Fruit fly (Drosophila melanogaster): ENCODE measurements around the gene Ada.

The Ada gene

DNA sequence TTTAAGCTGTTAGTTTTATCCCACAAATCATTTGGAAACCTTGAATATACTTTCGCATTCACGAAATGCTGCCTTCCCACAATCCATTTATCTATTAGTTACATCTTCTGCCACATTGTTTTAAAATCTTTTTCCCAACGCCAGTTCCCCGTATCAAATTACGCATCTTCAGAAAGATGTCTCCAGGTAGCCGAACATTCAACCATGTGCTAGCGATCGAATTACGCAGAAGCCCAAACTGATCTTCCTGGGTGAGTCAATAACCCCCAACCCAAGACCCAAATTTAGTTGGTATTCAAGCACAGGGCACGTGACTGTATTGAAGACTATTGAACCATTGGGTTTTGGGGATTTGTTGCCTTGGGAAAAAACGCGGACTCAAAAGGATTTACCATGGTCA is 41.0 kb upstream of the Ada start (continued):
- TF ChIP-seq CG10431 (GFP tag; optimal IDR thresholded peaks at IDR 0.05): no peak
- TF ChIP-seq CG10274 (GFP tag; optimal IDR thresholded peaks at IDR 0.05): no peak
- peak; percentile 9 for TF ChIP-seq grn (GFP tag; optimal IDR thresholded peaks at IDR 0.05)
- TF ChIP-seq bigmax (GFP tag; optimal IDR thresholded peaks at IDR 0.05): no peak
- no peak for TF ChIP-seq Xbp1 (GFP tag; optimal IDR thresholded peaks at IDR 0.05)
- no peak for TF ChIP-seq wek (GFP tag; optimal IDR thresholded peaks at IDR 0.05)
- no peak for TF ChIP-seq H2.0 (GFP tag; IDR thresholded peaks at IDR 0.05)
- TF ChIP-seq sr (GFP tag; IDR thresholded peaks at IDR 0.05): no peak
- TF ChIP-seq HmgZ (tag; optimal IDR thresholded peaks at IDR 0.05): no peak
- TF ChIP-seq run (tag; optimal IDR thresholded peaks at IDR 0.05): no peak
- no peak for TF ChIP-seq GATAe (GFP tag; conservative IDR thresholded peaks at IDR 0.05)
- no peak for TF ChIP-seq Sin3A (optimal IDR thresholded peaks at IDR 0.05)
- no peak for TF ChIP-seq ind (GFP tag; optimal IDR thresholded peaks at IDR 0.05)
- no peak for TF ChIP-seq CG32767 (GFP tag; IDR thresholded peaks at IDR 0.05)
- TF ChIP-seq twi (tag; optimal IDR thresholded peaks at IDR 0.05): peak; percentile 89

dm6 chr3R:9024835-9025510 is 40.0 kb upstream of the Ada start:
- peak; percentile 58 for TF ChIP-seq tap (tag; optimal IDR thresholded peaks at IDR 0.05)
- peak in 1 of 2 experiments; percentile 38 for TF ChIP-seq tll (GFP tag; optimal IDR thresholded peaks at IDR 0.05)
- TF ChIP-seq lov (optimal IDR thresholded peaks at IDR 0.05): no peak
- TF ChIP-seq lov (GFP tag; IDR thresholded peaks at IDR 0.05): no peak
- no peak for TF ChIP-seq CG11504 (tag; optimal IDR thresholded peaks at IDR 0.05)
- TF ChIP-seq Bteb2 (GFP tag; optimal IDR thresholded peaks at IDR 0.05): no peak
- no peak for TF ChIP-seq vfl (GFP tag; optimal IDR thresholded peaks at IDR 0.05)
- peak; percentile 93 for TF ChIP-seq twi (tag; optimal IDR thresholded peaks at IDR 0.05)
- no peak for TF ChIP-seq ham (GFP tag; IDR thresholded peaks at IDR 0.05)
- TF ChIP-seq CG12236 (GFP tag; optimal IDR thresholded peaks at IDR 0.05): no peak
- TF ChIP-seq CG1233 (GFP tag; optimal IDR thresholded peaks at IDR 0.05): no peak
- no peak for TF ChIP-seq ro (GFP tag; IDR thresholded peaks at IDR 0.05)
- TF ChIP-seq nerfin-1 (tag; optimal IDR thresholded peaks at IDR 0.05): peak; percentile 20
- no peak for TF ChIP-seq ind (GFP tag; optimal IDR thresholded peaks at IDR 0.05)
- no peak for TF ChIP-seq Usf (GFP tag; optimal IDR thresholded peaks at IDR 0.05)
- no peak for TF ChIP-seq CG2202 (tag; optimal IDR thresholded peaks at IDR 0.05)
- TF ChIP-seq Sin3A (optimal IDR thresholded peaks at IDR 0.05): no peak
- peak; percentile 50 for TF ChIP-seq oc (tag; optimal IDR thresholded peaks at IDR 0.05)
- no peak for TF ChIP-seq CG18011 (GFP tag; optimal IDR thresholded peaks at IDR 0.05)
- TF ChIP-seq CG15479 (GFP tag; optimal IDR thresholded peaks at IDR 0.05): peak; percentile 45
- no peak for TF ChIP-seq Ets97D (GFP tag; optimal IDR thresholded peaks at IDR 0.05)
- TF ChIP-seq CG14710 (tag; optimal IDR thresholded peaks at IDR 0.05): no peak
- TF ChIP-seq jing (GFP tag; optimal IDR thresholded peaks at IDR 0.05): no peak
- no peak for TF ChIP-seq CG2120 (GFP tag; optimal IDR thresholded peaks at IDR 0.05)
- TF ChIP-seq pros (GFP tag; optimal IDR thresholded peaks at IDR 0.05): peak; percentile 100
- no peak for TF ChIP-seq Xbp1 (GFP tag; optimal IDR thresholded peaks at IDR 0.05)
- TF ChIP-seq CG33557 (GFP tag; optimal IDR thresholded peaks at IDR 0.05): no peak
- peak; percentile 44 for TF ChIP-seq Med (GFP tag)
- TF ChIP-seq Hr78 (GFP tag; optimal IDR thresholded peaks at IDR 0.05): no peak
- no peak for TF ChIP-seq exex (tag; optimal IDR thresholded peaks at IDR 0.05)
- no peak for TF ChIP-seq crc (GFP tag; optimal IDR thresholded peaks at IDR 0.05)
- no peak for TF ChIP-seq CHES-1-like (GFP tag; optimal IDR thresholded peaks at IDR 0.05)
- TF ChIP-seq ac (GFP tag; optimal IDR thresholded peaks at IDR 0.05): peak; percentile 95
- no peak for TF ChIP-seq CG2199 (GFP tag; IDR thresholded peaks at IDR 0.05)
- peak; percentile 70 for TF ChIP-seq CG18476 (GFP tag; optimal IDR thresholded peaks at IDR 0.05)
- TF ChIP-seq CG6175 (GFP tag; IDR thresholded peaks at IDR 0.05): no peak
- no peak for TF ChIP-seq pb (GFP tag; optimal IDR thresholded peaks at IDR 0.05)
- no peak for TF ChIP-seq E2f2 (GFP tag; IDR thresholded peaks at IDR 0.05)
